Worm (Caenorhabditis elegans) whole organism, L4 larva: ENCODE measurements around the gene Y43F8B.23.

Source experiments
- hlh-30 ChIP-seq: sonication (generic microtip); optimal IDR thresholded peaks from 2 replicates; lab custom pipeline; 2017; ENCODE audit warnings: antibody characterized with exemption, mild to moderate bottlenecking, missing genetic modification characterization, missing compliant biosample characterization; ENCODE audit not compliant: insufficient read depth
- lsy-2 ChIP-seq, 2 experiments: fragments of 150-350 bp in 1 of 2; sonication (generic microtip) in 1 of 2; optimal IDR thresholded peaks; 2 replicates each; lab custom pipeline; 2014 to 2017; ENCODE audit warnings: missing biosample characterization in 2 of 2, missing genetic modification characterization in 2 of 2
- php-3 ChIP-seq: fragments of 200-800 bp; sonication (Bioruptor generic); IDR thresholded peaks from 2 replicates; pipeline ENCODE4 v1.3.6; 2022; ENCODE audit warnings: missing genetic modification reagents, missing genetic modification characterization, missing compliant biosample characterization
- saeg-2 ChIP-seq: fragments of 200-800 bp; sonication (Bioruptor generic); IDR thresholded peaks from 2 replicates; pipeline ENCODE4 v1.3.6; 2022; ENCODE audit warnings: missing genetic modification reagents, missing genetic modification characterization, missing compliant biosample characterization

DNA sequence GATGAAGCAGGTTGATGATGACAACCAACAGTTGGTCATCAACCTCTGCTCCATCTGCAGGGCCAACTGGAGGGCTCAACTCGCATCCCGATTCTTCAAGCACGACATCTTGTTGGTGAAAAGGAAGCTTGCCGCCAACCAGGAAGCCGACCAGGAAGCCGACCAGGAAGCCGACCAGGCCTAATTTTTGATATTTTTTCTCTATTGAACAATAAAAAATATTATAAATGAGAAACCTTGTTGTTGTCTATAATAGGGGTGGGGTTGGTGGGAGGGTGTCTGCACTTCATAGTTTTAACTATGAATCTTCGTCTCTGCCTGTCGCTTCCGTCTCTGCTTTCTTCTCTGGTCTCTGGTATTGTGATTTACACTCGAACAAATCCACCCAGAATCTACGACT is 18.2 kb upstream of the Y43F8B.23 start, which contains the start of gene Y43F8B.18:
- no peak for TF ChIP-seq php-3 (GFP tag; lab: Robert Waterston, UW)
- TF ChIP-seq saeg-2 (GFP tag; lab: Robert Waterston, UW), result no peak
- no peak for TF ChIP-seq lsy-2 (tag; optimal IDR thresholded peaks at IDR 0.05; lab: Kevin White, UChicago)
- TF ChIP-seq hlh-30 (tag; lab: Kevin White, UChicago), result no peak
